Worm (Caenorhabditis elegans) whole organism, mixed stage, embryonic: ENCODE results near the gene srj-32.

Source experiments
- ceh-43 ChIP-seq: fragments of 200-800 bp; sonication (Bioruptor generic); optimal IDR thresholded peaks from 2 replicates; lab custom pipeline; 2018; ENCODE audit warnings: mild to moderate bottlenecking, missing genetic modification characterization, moderate library complexity, missing compliant biosample characterization
- ces-1 ChIP-seq: fragments of 150-350 bp; optimal IDR thresholded peaks from 2 replicates; lab custom pipeline; 2014; ENCODE audit warnings: missing biosample characterization, missing genetic modification reagents, missing genetic modification characterization
- nhr-2 ChIP-seq: fragments of 150-350 bp; optimal IDR thresholded peaks from 2 replicates; lab custom pipeline; 2014; ENCODE audit warnings: missing biosample characterization, missing genetic modification characterization
- nhr-237 ChIP-seq: fragments of 150-350 bp; optimal IDR thresholded peaks from 2 replicates; lab custom pipeline; 2014; ENCODE audit warnings: missing biosample characterization, missing genetic modification characterization
- nhr-28 ChIP-seq: fragments of 150-350 bp; optimal IDR thresholded peaks from 2 replicates; lab custom pipeline; 2014; ENCODE audit warnings: missing biosample characterization, missing genetic modification characterization
- sptf-1 ChIP-seq: sonication (generic microtip); optimal IDR thresholded peaks from 2 replicates; lab custom pipeline; 2017; ENCODE audit warnings: mild to moderate bottlenecking, missing genetic modification characterization, moderate library complexity, missing compliant biosample characterization
- unc-120 ChIP-seq: sonication (generic microtip); optimal IDR thresholded peaks from 2 replicates; lab custom pipeline; 2017; ENCODE audit warnings: missing genetic modification characterization, missing compliant biosample characterization; ENCODE audit not compliant: poor library complexity, severe bottlenecking

- TF ChIP-seq ces-1 (GFP tag; lab: Kevin White, UChicago) (no peak), nhr-2 (no peak), nhr-28 (tag; lab: Kevin White, UChicago) (no peak), nhr-237 (no peak), sptf-1 (tag; lab: Kevin White, UChicago) (no peak), unc-120 (tag; lab: Kevin White, UChicago) (no peak), ceh-43 (no peak)
These were observed 8.5 kb downstream of the srj-32 start, which contains the start of gene C13A2.1 for ce11 chrV:7288699-7289098.
